Worm (Caenorhabditis elegans) whole organism, late embryonic: ENCODE results near the gene srx-51.
"Not testable (repeated sequence)": the region's sequence is repeated elsewhere in the genome, so short reads cannot be mapped to it uniquely, and the experiment has no call there.

Source experiments
- C08G9.2 ChIP-seq: sonication (generic microtip); optimal IDR thresholded peaks from 2 replicates; lab custom pipeline; 2016; ENCODE audit warnings: mild to moderate bottlenecking, missing genetic modification characterization, moderate library complexity, missing compliant biosample characterization
- C38D4.7 ChIP-seq: fragments of 200-800 bp; sonication (Bioruptor generic); optimal IDR thresholded peaks from 2 replicates; lab custom pipeline; 2018; ENCODE audit warnings: mild to moderate bottlenecking, missing genetic modification characterization, moderate library complexity, missing compliant biosample characterization
- F13H6.1 ChIP-seq: sonication (generic microtip); optimal IDR thresholded peaks from 2 replicates; lab custom pipeline; 2016; ENCODE audit warnings: missing genetic modification characterization, missing compliant biosample characterization
- T23F11.4 ChIP-seq: fragments of 200-800 bp; sonication (Bioruptor generic); optimal IDR thresholded peaks from 2 replicates; lab custom pipeline; 2018; ENCODE audit warnings: mild to moderate bottlenecking, missing genetic modification characterization, missing compliant biosample characterization
- ceh-14 ChIP-seq: sonication (generic microtip); optimal IDR thresholded peaks from 2 replicates; lab custom pipeline; 2016; ENCODE audit warnings: missing genotype, missing genetic modification characterization, missing compliant biosample characterization
- ceh-18 ChIP-seq: sonication (generic microtip); optimal IDR thresholded peaks from 2 replicates; lab custom pipeline; 2016; ENCODE audit warnings: missing genetic modification characterization, missing compliant biosample characterization
- ceh-19 ChIP-seq: fragments of 200-800 bp; sonication (Bioruptor generic); optimal IDR thresholded peaks from 2 replicates; lab custom pipeline; 2018; ENCODE audit warnings: mild to moderate bottlenecking, missing genetic modification characterization, missing compliant biosample characterization
- ceh-22 ChIP-seq: sonication (generic microtip); optimal IDR thresholded peaks from 2 replicates; lab custom pipeline; 2017; ENCODE audit warnings: missing biosample characterization, missing genetic modification characterization
- ceh-24 ChIP-seq: sonication (generic microtip); optimal IDR thresholded peaks from 2 replicates; lab custom pipeline; 2016; ENCODE audit warnings: mild to moderate bottlenecking, missing genetic modification characterization, missing compliant biosample characterization
- ceh-30 ChIP-seq: fragments of 150-350 bp; optimal IDR thresholded peaks from 2 replicates; lab custom pipeline; 2014; ENCODE audit warnings: missing biosample characterization, missing genetic modification characterization
- ceh-34 ChIP-seq: sonication (generic microtip); optimal IDR thresholded peaks from 2 replicates; lab custom pipeline; 2016; ENCODE audit warnings: mild to moderate bottlenecking, missing genetic modification characterization, missing compliant biosample characterization
- ceh-45 ChIP-seq: fragments of 200-800 bp; sonication (Bioruptor generic); IDR thresholded peaks from 2 replicates; pipeline ENCODE4 v1.3.6; 2022; ENCODE audit warnings: missing genetic modification reagents, missing genetic modification characterization, missing compliant biosample characterization
- ceh-48 ChIP-seq: sonication (generic microtip); optimal IDR thresholded peaks from 2 replicates; lab custom pipeline; 2016; ENCODE audit warnings: missing genetic modification characterization, inconsistent platforms, missing compliant biosample characterization
- ceh-6 ChIP-seq: fragments of 200-800 bp; sonication (Bioruptor generic); optimal IDR thresholded peaks from 2 replicates; lab custom pipeline; 2018; ENCODE audit warnings: mild to moderate bottlenecking, missing genetic modification characterization, missing compliant biosample characterization
- che-1 ChIP-seq: sonication (generic microtip); optimal IDR thresholded peaks from 2 replicates; lab custom pipeline; 2016; ENCODE audit warnings: mild to moderate bottlenecking, missing genetic modification characterization, missing compliant biosample characterization
- dmd-4 ChIP-seq: sonication (generic microtip); optimal IDR thresholded peaks from 2 replicates; lab custom pipeline; 2016; ENCODE audit warnings: borderline replicate concordance, missing genetic modification characterization, missing compliant biosample characterization
- elt-4 ChIP-seq: sonication (generic microtip); optimal IDR thresholded peaks from 2 replicates; lab custom pipeline; 2016; ENCODE audit warnings: missing genetic modification characterization, missing compliant biosample characterization
- ets-4 ChIP-seq: sonication (generic microtip); optimal IDR thresholded peaks from 2 replicates; lab custom pipeline; 2016; ENCODE audit warnings: missing genetic modification characterization, missing compliant biosample characterization
- eyg-1 ChIP-seq: sonication (generic microtip); optimal IDR thresholded peaks from 2 replicates; lab custom pipeline; 2016; ENCODE audit warnings: missing genotype, missing genetic modification characterization, missing compliant biosample characterization
- fkh-10 ChIP-seq: fragments of 150-350 bp; optimal IDR thresholded peaks from 2 replicates; lab custom pipeline; 2014; ENCODE audit warnings: missing biosample characterization, missing genetic modification reagents, missing genetic modification characterization
- fkh-6 ChIP-seq: sonication (generic microtip); optimal IDR thresholded peaks from 2 replicates; lab custom pipeline; 2016; ENCODE audit warnings: missing genetic modification characterization, missing compliant biosample characterization
- hlh-15 ChIP-seq: sonication (generic microtip); optimal IDR thresholded peaks from 2 replicates; lab custom pipeline; 2016; ENCODE audit warnings: missing genetic modification characterization, missing compliant biosample characterization
- hlh-6 ChIP-seq: sonication (generic microtip); optimal IDR thresholded peaks from 2 replicates; lab custom pipeline; 2016; ENCODE audit warnings: missing genotype, missing genetic modification characterization, missing compliant biosample characterization
- hlh-8 ChIP-seq: sonication (generic microtip); optimal IDR thresholded peaks from 2 replicates; lab custom pipeline; 2016; ENCODE audit warnings: missing genotype, missing genetic modification characterization, missing compliant biosample characterization
- madf-2 ChIP-seq: sonication (generic microtip); optimal IDR thresholded peaks from 2 replicates; lab custom pipeline; 2017; ENCODE audit warnings: missing genetic modification characterization, missing compliant biosample characterization
- nhr-11 ChIP-seq: fragments of 150-350 bp; optimal IDR thresholded peaks from 2 replicates; lab custom pipeline; 2014; ENCODE audit warnings: missing biosample characterization, missing genetic modification characterization
- npax-4 ChIP-seq: sonication (generic microtip); optimal IDR thresholded peaks from 2 replicates; lab custom pipeline; 2016; ENCODE audit warnings: missing genetic modification characterization, missing compliant biosample characterization
- pag-3 ChIP-seq: sonication (generic microtip); optimal IDR thresholded peaks from 2 replicates; lab custom pipeline; 2016; ENCODE audit warnings: missing compliant biosample characterization, missing genetic modification characterization, borderline replicate concordance
- pat-9 ChIP-seq: fragments of 200-800 bp; sonication (Bioruptor generic); optimal IDR thresholded peaks from 2 replicates; lab custom pipeline; 2018; ENCODE audit warnings: mild to moderate bottlenecking, missing genetic modification characterization, moderate library complexity, missing compliant biosample characterization
- pax-1 ChIP-seq: fragments of 150-350 bp; optimal IDR thresholded peaks from 2 replicates; lab custom pipeline; 2014; ENCODE audit warnings: missing biosample characterization, missing genetic modification characterization
- pqm-1 ChIP-seq: sonication (generic microtip); optimal IDR thresholded peaks from 2 replicates; lab custom pipeline; 2016; ENCODE audit warnings: missing genetic modification characterization, missing compliant biosample characterization
- pros-1 ChIP-seq: fragments of 150-350 bp; optimal IDR thresholded peaks from 2 replicates; lab custom pipeline; 2014; ENCODE audit warnings: missing biosample characterization, missing genetic modification reagents, missing genetic modification characterization
- rnt-1 ChIP-seq: sonication (generic microtip); optimal IDR thresholded peaks from 2 replicates; lab custom pipeline; 2016; ENCODE audit warnings: missing genetic modification characterization, missing compliant biosample characterization
- sox-4 ChIP-seq: sonication (generic microtip); optimal IDR thresholded peaks from 2 replicates; lab custom pipeline; 2017; ENCODE audit warnings: mild to moderate bottlenecking, missing genetic modification characterization, inconsistent platforms, missing compliant biosample characterization
- tbx-7 ChIP-seq: sonication (generic microtip); optimal IDR thresholded peaks from 2 replicates; lab custom pipeline; 2016; ENCODE audit warnings: missing genotype, missing genetic modification characterization, missing compliant biosample characterization
- ttx-3 ChIP-seq: sonication (generic microtip); optimal IDR thresholded peaks from 2 replicates; lab custom pipeline; 2016; ENCODE audit warnings: missing genetic modification reagents, missing genetic modification characterization, missing compliant biosample characterization
- unc-42 ChIP-seq: sonication (generic microtip); optimal IDR thresholded peaks from 2 replicates; lab custom pipeline; 2016; ENCODE audit warnings: missing genotype, missing genetic modification characterization, missing compliant biosample characterization
- unc-86 ChIP-seq: sonication (generic microtip); optimal IDR thresholded peaks from 2 replicates; lab custom pipeline; 2016; ENCODE audit warnings: missing genetic modification characterization, missing compliant biosample characterization

srx-51 gene

DNA sequence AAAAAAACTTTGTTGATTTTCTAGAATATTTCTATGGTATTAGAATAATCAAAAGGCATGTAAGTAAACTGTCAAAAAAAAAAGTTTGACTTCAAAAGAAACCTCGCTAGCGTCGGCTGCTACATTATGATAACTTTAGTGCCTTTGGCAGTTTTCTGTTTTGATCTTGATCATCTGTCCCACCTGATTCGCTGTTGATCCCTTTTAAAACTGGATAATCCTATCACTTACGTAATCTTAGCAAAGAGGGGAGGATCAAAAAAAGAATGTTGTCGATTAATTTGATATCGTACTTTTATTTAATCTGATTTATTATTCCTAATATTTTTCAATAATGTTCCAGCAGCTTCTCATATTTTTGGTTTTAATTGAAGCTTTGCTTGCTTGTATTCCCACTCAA lies 21.8 kb upstream of the srx-51 start, which contains the start of gene M01B2.8:
M01B2.8 (plus strand) TSS at position 301 of the 400 bp plus-strand sequence.
- TF ChIP-seq tbx-7 (tag; lab: Kevin White, UChicago) (no peak), hlh-8 (no peak), pat-9 (tag; lab: Kevin White, UChicago) (no peak), ceh-14 (tag; lab: Kevin White, UChicago) (no peak)

DNA sequence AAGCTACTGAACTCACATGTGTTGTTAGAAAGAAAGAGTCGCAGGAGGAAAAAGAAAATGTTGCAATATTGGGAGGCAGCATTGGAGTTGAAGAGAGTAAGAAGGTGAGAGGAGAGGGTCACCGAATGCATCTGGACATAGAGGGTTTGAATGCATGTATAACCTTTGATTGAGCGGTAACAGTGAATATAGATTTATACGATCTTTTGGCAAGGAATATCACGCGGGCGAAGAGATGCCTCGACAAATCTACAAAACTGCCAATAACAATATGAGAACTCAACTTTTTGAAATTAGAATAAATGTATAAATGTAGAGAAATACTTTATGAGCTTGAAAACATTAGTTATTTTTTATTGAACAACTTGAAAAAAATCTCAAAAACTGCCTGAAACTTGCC lies 19.4 kb upstream of the srx-51 start, which contains the start of gene M01B2.10:
M01B2.10 (minus strand) TSS at position 101 of the 400 bp plus-strand sequence.
- not testable (repeated sequence) for TF ChIP-seq ceh-45 (GFP tag; lab: Robert Waterston, UW); dmd-4 (tag; lab: Kevin White, UChicago); tbx-7 (tag; lab: Kevin White, UChicago)

DNA sequence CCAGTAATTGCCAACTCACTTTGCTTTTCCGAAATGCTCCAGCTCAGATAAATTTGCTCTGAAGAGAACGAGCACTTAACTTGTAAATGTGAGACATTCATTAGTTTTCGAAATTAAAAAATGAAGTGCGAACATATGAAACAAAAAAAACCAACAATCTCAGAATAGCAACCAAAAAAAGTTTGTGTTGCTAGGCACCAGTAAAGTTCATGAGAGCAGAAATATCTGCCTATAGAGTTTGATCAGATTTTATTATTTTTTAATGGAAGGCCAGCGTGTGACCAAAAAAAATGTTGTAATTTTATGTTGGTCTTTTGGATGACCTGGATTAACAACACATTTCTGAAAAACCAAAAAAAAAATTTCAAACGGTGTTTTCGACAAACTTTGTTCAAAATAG lies 17.6 kb upstream of the srx-51 start, which contains the start of gene M01B2.12:
M01B2.12 (minus strand) TSS at position 101 of the 400 bp plus-strand sequence.
- no peak for TF ChIP-seq ets-4 (tag; lab: Kevin White, UChicago)
- no peak for TF ChIP-seq ceh-48
- no peak for TF ChIP-seq pag-3
- TF ChIP-seq fkh-10 (GFP tag; lab: Kevin White, UChicago) = no peak
- TF ChIP-seq unc-86 = no peak
- TF ChIP-seq F13H6.1 (tag; lab: Kevin White, UChicago) = no peak
- no peak for TF ChIP-seq unc-42 (tag; lab: Kevin White, UChicago)
- no peak for TF ChIP-seq nhr-11
- TF ChIP-seq ttx-3 (tag; lab: Kevin White, UChicago) = no peak
- no peak for TF ChIP-seq hlh-6
- TF ChIP-seq pat-9 (tag; lab: Kevin White, UChicago) = no peak
- no peak for TF ChIP-seq ceh-6 (GFP tag; lab: Kevin White, UChicago)
- TF ChIP-seq ceh-19 (GFP tag; lab: Kevin White, UChicago) = no peak
- no peak for TF ChIP-seq fkh-6 (tag; lab: Kevin White, UChicago)
- TF ChIP-seq C08G9.2 = no peak
- no peak for TF ChIP-seq elt-4
- TF ChIP-seq ceh-22 (tag; lab: Kevin White, UChicago) = no peak
- no peak for TF ChIP-seq ceh-45 (GFP tag; lab: Robert Waterston, UW)

DNA sequence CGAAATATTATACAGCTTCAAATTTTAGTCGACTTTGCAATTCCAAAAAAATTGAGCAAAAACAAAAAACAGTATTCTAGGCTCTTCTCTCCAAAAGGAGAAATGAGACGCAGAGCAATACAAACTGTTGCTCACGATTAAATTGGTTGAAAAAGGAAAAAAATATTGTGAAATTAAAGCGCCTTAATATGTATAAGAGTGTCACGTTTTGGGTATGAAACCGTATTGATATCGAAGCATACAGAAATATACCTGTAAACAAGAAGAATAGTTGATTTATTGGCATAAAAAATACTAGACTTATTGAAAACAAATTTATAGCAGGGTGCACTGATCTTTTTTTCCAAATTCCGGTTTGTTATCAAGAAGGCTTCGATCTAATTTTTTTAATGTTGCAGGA lies 15.9 kb upstream of the srx-51 start, which contains the start of gene M01B2.13:
M01B2.13 (minus strand) TSS at position 101 of the 400 bp plus-strand sequence.
- no peak for TF ChIP-seq T23F11.4 (GFP tag; lab: Kevin White, UChicago)
- TF ChIP-seq pqm-1 (tag; lab: Kevin White, UChicago) = no peak
- no peak for TF ChIP-seq madf-2 (tag; lab: Kevin White, UChicago)
- TF ChIP-seq elt-4 = no peak
- TF ChIP-seq hlh-8 = no peak
- TF ChIP-seq ttx-3 (tag; lab: Kevin White, UChicago) = no peak
- TF ChIP-seq pat-9 (tag; lab: Kevin White, UChicago) = no peak
- TF ChIP-seq sox-4 (tag; lab: Kevin White, UChicago) = no peak
- no peak for TF ChIP-seq ceh-30 (tag; lab: Kevin White, UChicago)
- no peak for TF ChIP-seq ceh-24 (tag; lab: Kevin White, UChicago)
- TF ChIP-seq eyg-1 (tag; lab: Kevin White, UChicago) = no peak
- no peak for TF ChIP-seq pros-1 (tag; lab: Kevin White, UChicago)
- TF ChIP-seq C38D4.7 (GFP tag; lab: Kevin White, UChicago) = no peak
- TF ChIP-seq F13H6.1 (tag; lab: Kevin White, UChicago) = no peak
- TF ChIP-seq pax-1 = no peak
- no peak for TF ChIP-seq hlh-6
- no peak for TF ChIP-seq ceh-18 (tag; lab: Kevin White, UChicago)

DNA sequence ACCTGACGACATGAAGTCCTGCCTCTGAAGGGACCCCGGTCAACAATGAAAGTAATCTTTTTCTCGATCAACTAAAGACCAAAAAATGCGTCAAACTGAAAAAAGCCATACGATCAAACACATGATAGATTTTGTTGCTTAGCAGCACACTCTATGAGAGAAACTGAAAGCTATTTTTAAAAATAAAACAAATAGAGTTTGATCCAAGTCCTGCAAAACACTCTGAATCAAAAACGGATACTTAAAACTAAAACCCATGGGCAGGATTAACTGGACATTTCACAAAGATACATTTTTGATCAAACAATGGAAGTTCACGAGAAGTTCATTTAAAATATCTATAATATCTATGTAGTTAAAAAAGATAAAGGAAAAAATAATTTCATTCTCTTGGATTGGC lies 14.3 kb upstream of the srx-51 start, which contains the start of gene T10H4.13:
T10H4.13 (minus strand) TSS at position 101 of the 400 bp plus-strand sequence.
- TF ChIP-seq ceh-34 (tag; lab: Kevin White, UChicago) (no peak), C38D4.7 (GFP tag; lab: Kevin White, UChicago) (no peak), ttx-3 (tag; lab: Kevin White, UChicago) (no peak), F13H6.1 (tag; lab: Kevin White, UChicago) (no peak), rnt-1 (no peak), hlh-15 (tag; lab: Kevin White, UChicago) (no peak), ceh-22 (tag; lab: Kevin White, UChicago) (no peak), ceh-14 (tag; lab: Kevin White, UChicago) (no peak), eyg-1 (tag; lab: Kevin White, UChicago) (no peak), che-1 (tag; lab: Kevin White, UChicago) (no peak), ceh-30 (tag; lab: Kevin White, UChicago) (no peak), unc-42 (tag; lab: Kevin White, UChicago) (no peak), npax-4 (tag; lab: Kevin White, UChicago) (no peak)
